Worm (Caenorhabditis elegans) whole organism, late embryonic: ENCODE data around the gene shc-2.

Experiments
- C08G9.2 ChIP-seq: sonication (generic microtip); optimal IDR thresholded peaks from 2 replicates; lab custom pipeline; 2016; ENCODE audit warnings: mild to moderate bottlenecking, missing genetic modification characterization, moderate library complexity, missing compliant biosample characterization
- C38D4.7 ChIP-seq: fragments of 200-800 bp; sonication (Bioruptor generic); optimal IDR thresholded peaks from 2 replicates; lab custom pipeline; 2018; ENCODE audit warnings: mild to moderate bottlenecking, missing genetic modification characterization, moderate library complexity, missing compliant biosample characterization
- F13H6.1 ChIP-seq: sonication (generic microtip); optimal IDR thresholded peaks from 2 replicates; lab custom pipeline; 2016; ENCODE audit warnings: missing genetic modification characterization, missing compliant biosample characterization
- K02D7.2 ChIP-seq: sonication (generic microtip); optimal IDR thresholded peaks from 2 replicates; lab custom pipeline; 2017; ENCODE audit warnings: mild to moderate bottlenecking, missing genetic modification characterization, missing compliant biosample characterization
- T23F11.4 ChIP-seq: fragments of 200-800 bp; sonication (Bioruptor generic); optimal IDR thresholded peaks from 2 replicates; lab custom pipeline; 2018; ENCODE audit warnings: mild to moderate bottlenecking, missing genetic modification characterization, missing compliant biosample characterization
- ahr-1 ChIP-seq: sonication (generic microtip); optimal IDR thresholded peaks from 2 replicates; lab custom pipeline; 2016; ENCODE audit warnings: missing genetic modification characterization, missing compliant biosample characterization
- ama-1 ChIP-seq: fragments of 150-350 bp; optimal IDR thresholded peaks from 2 replicates; lab custom pipeline; 2014
- ceh-14 ChIP-seq: sonication (generic microtip); optimal IDR thresholded peaks from 2 replicates; lab custom pipeline; 2016; ENCODE audit warnings: missing genotype, missing genetic modification characterization, missing compliant biosample characterization
- ceh-2 ChIP-seq: sonication (generic microtip); optimal IDR thresholded peaks from 2 replicates; lab custom pipeline; 2016; ENCODE audit warnings: missing genotype, missing genetic modification characterization, missing compliant biosample characterization
- ceh-22 ChIP-seq: sonication (generic microtip); optimal IDR thresholded peaks from 2 replicates; lab custom pipeline; 2017; ENCODE audit warnings: missing biosample characterization, missing genetic modification characterization
- ceh-24 ChIP-seq: sonication (generic microtip); optimal IDR thresholded peaks from 2 replicates; lab custom pipeline; 2016; ENCODE audit warnings: mild to moderate bottlenecking, missing genetic modification characterization, missing compliant biosample characterization
- ceh-30 ChIP-seq: fragments of 150-350 bp; optimal IDR thresholded peaks from 2 replicates; lab custom pipeline; 2014; ENCODE audit warnings: missing biosample characterization, missing genetic modification characterization
- ceh-31 ChIP-seq: sonication (generic microtip); optimal IDR thresholded peaks from 2 replicates; lab custom pipeline; 2016; ENCODE audit warnings: missing genetic modification characterization, missing compliant biosample characterization
- ceh-45 ChIP-seq: fragments of 200-800 bp; sonication (Bioruptor generic); IDR thresholded peaks from 2 replicates; pipeline ENCODE4 v1.3.6; 2022; ENCODE audit warnings: missing genetic modification reagents, missing genetic modification characterization, missing compliant biosample characterization
- ceh-6 ChIP-seq: fragments of 200-800 bp; sonication (Bioruptor generic); optimal IDR thresholded peaks from 2 replicates; lab custom pipeline; 2018; ENCODE audit warnings: mild to moderate bottlenecking, missing genetic modification characterization, missing compliant biosample characterization
- dmd-4 ChIP-seq: sonication (generic microtip); optimal IDR thresholded peaks from 2 replicates; lab custom pipeline; 2016; ENCODE audit warnings: borderline replicate concordance, missing genetic modification characterization, missing compliant biosample characterization
- dve-1 ChIP-seq: sonication (generic microtip); optimal IDR thresholded peaks from 2 replicates; lab custom pipeline; 2017; ENCODE audit warnings: antibody characterized with exemption, mild to moderate bottlenecking, missing genetic modification characterization, missing compliant biosample characterization
- elt-2 ChIP-seq: sonication (generic microtip); optimal IDR thresholded peaks from 2 replicates; lab custom pipeline; 2016; ENCODE audit warnings: missing genetic modification reagents, missing genetic modification characterization, missing compliant biosample characterization
- fkh-10 ChIP-seq: fragments of 150-350 bp; optimal IDR thresholded peaks from 2 replicates; lab custom pipeline; 2014; ENCODE audit warnings: missing biosample characterization, missing genetic modification reagents, missing genetic modification characterization
- fkh-6 ChIP-seq: sonication (generic microtip); optimal IDR thresholded peaks from 2 replicates; lab custom pipeline; 2016; ENCODE audit warnings: missing genetic modification characterization, missing compliant biosample characterization
- hlh-6 ChIP-seq: sonication (generic microtip); optimal IDR thresholded peaks from 2 replicates; lab custom pipeline; 2016; ENCODE audit warnings: missing genotype, missing genetic modification characterization, missing compliant biosample characterization
- lim-6 ChIP-seq: sonication (generic microtip); optimal IDR thresholded peaks from 2 replicates; lab custom pipeline; 2016; ENCODE audit warnings: missing genetic modification characterization, missing compliant biosample characterization
- lin-11 ChIP-seq: fragments of 200-800 bp; sonication (Bioruptor generic); optimal IDR thresholded peaks from 2 replicates; lab custom pipeline; 2018; ENCODE audit warnings: mild to moderate bottlenecking, missing genetic modification characterization, missing compliant biosample characterization
- nfya-1 ChIP-seq: sonication (generic microtip); optimal IDR thresholded peaks from 2 replicates; lab custom pipeline; 2017; ENCODE audit warnings: missing genetic modification characterization, mild to moderate bottlenecking, missing compliant biosample characterization, antibody characterized with exemption, moderate library complexity
- nhr-11 ChIP-seq: fragments of 150-350 bp; optimal IDR thresholded peaks from 2 replicates; lab custom pipeline; 2014; ENCODE audit warnings: missing biosample characterization, missing genetic modification characterization
- nhr-232 ChIP-seq: sonication (generic microtip); optimal IDR thresholded peaks from 2 replicates; lab custom pipeline; 2016; ENCODE audit warnings: missing genetic modification characterization, missing compliant biosample characterization
- npax-4 ChIP-seq: sonication (generic microtip); optimal IDR thresholded peaks from 2 replicates; lab custom pipeline; 2016; ENCODE audit warnings: missing genetic modification characterization, missing compliant biosample characterization
- pag-3 ChIP-seq: sonication (generic microtip); optimal IDR thresholded peaks from 2 replicates; lab custom pipeline; 2016; ENCODE audit warnings: missing compliant biosample characterization, missing genetic modification characterization, borderline replicate concordance
- pax-1 ChIP-seq: fragments of 150-350 bp; optimal IDR thresholded peaks from 2 replicates; lab custom pipeline; 2014; ENCODE audit warnings: missing biosample characterization, missing genetic modification characterization
- pha-2 ChIP-seq: sonication (generic microtip); optimal IDR thresholded peaks from 2 replicates; lab custom pipeline; 2017; ENCODE audit warnings: mild to moderate bottlenecking, missing genetic modification characterization, missing compliant biosample characterization
- pha-4 ChIP-seq: fragments of 150-350 bp; optimal IDR thresholded peaks from 2 replicates; lab custom pipeline; 2018; ENCODE audit warnings: missing biosample characterization, missing genetic modification reagents, missing genetic modification characterization
- pqm-1 ChIP-seq: sonication (generic microtip); optimal IDR thresholded peaks from 2 replicates; lab custom pipeline; 2016; ENCODE audit warnings: missing genetic modification characterization, missing compliant biosample characterization
- pros-1 ChIP-seq: fragments of 150-350 bp; optimal IDR thresholded peaks from 2 replicates; lab custom pipeline; 2014; ENCODE audit warnings: missing biosample characterization, missing genetic modification reagents, missing genetic modification characterization
- rnt-1 ChIP-seq: sonication (generic microtip); optimal IDR thresholded peaks from 2 replicates; lab custom pipeline; 2016; ENCODE audit warnings: missing genetic modification characterization, missing compliant biosample characterization
- sdc-2 ChIP-seq: sonication (generic microtip); optimal IDR thresholded peaks from 2 replicates; lab custom pipeline; 2016; ENCODE audit warnings: missing genotype, missing genetic modification characterization, missing compliant biosample characterization
- sox-2 ChIP-seq: fragments of 200-800 bp; sonication (Bioruptor generic); IDR thresholded peaks from 2 replicates; pipeline ENCODE4 v1.3.6; 2022; ENCODE audit warnings: missing genetic modification reagents, missing genetic modification characterization, missing compliant biosample characterization
- syd-9 ChIP-seq: sonication (generic microtip); optimal IDR thresholded peaks from 2 replicates; lab custom pipeline; 2016; ENCODE audit warnings: mild to moderate bottlenecking, missing genetic modification characterization, moderate library complexity, missing compliant biosample characterization
- tbx-2 ChIP-seq: sonication (generic microtip); optimal IDR thresholded peaks from 2 replicates; lab custom pipeline; 2016; ENCODE audit warnings: missing genetic modification characterization, missing compliant biosample characterization
- tbx-7 ChIP-seq: sonication (generic microtip); optimal IDR thresholded peaks from 2 replicates; lab custom pipeline; 2016; ENCODE audit warnings: missing genotype, missing genetic modification characterization, missing compliant biosample characterization
- ttx-3 ChIP-seq: sonication (generic microtip); optimal IDR thresholded peaks from 2 replicates; lab custom pipeline; 2016; ENCODE audit warnings: missing genetic modification reagents, missing genetic modification characterization, missing compliant biosample characterization
- unc-3 ChIP-seq, 2 experiments: fragments of 200-800 bp in 1 of 2; sonication (Bioruptor generic) in 1 of 2; sonication (generic microtip) in 1 of 2; conservative IDR thresholded peaks in 1 of 2; optimal IDR thresholded peaks in 1 of 2; 2 replicates each; pipeline versions ENCODE4 v1.3.6 to Lab custom; 2016 to 2022; ENCODE audit warnings: missing compliant biosample characterization in 2 of 2, missing genetic modification characterization in 2 of 2, missing genetic modification reagents in 1 of 2
- unc-42 ChIP-seq: sonication (generic microtip); optimal IDR thresholded peaks from 2 replicates; lab custom pipeline; 2016; ENCODE audit warnings: missing genotype, missing genetic modification characterization, missing compliant biosample characterization
- unc-55 ChIP-seq: sonication (generic microtip); optimal IDR thresholded peaks from 2 replicates; lab custom pipeline; 2017; ENCODE audit warnings: missing biosample characterization, missing genetic modification reagents, missing genetic modification characterization
- unc-86 ChIP-seq: sonication (generic microtip); optimal IDR thresholded peaks from 2 replicates; lab custom pipeline; 2016; ENCODE audit warnings: missing genetic modification characterization, missing compliant biosample characterization
- zip-5 ChIP-seq: sonication (generic microtip); optimal IDR thresholded peaks from 2 replicates; lab custom pipeline; 2016; ENCODE audit warnings: missing genetic modification characterization, missing compliant biosample characterization

Gene shc-2

ce11 chrII:5016977-5017585 is 48.1 kb downstream of the shc-2 start (continued):
- TF ChIP-seq unc-3 (GFP tag; conservative IDR thresholded peaks at IDR 0.05; lab: Robert Waterston, UW) (no peak), unc-3 (tag; optimal IDR thresholded peaks at IDR 0.05; lab: Kevin White, UChicago) (no peak), pros-1 (no peak), ahr-1 (tag; lab: Kevin White, UChicago) (no peak), tbx-7 (no peak), pha-4 (tag; lab: Kevin White, UChicago) (no peak), sox-2 (no peak), pha-2 (tag; lab: Kevin White, UChicago) (no peak), pax-1 (tag; lab: Kevin White, UChicago) (no peak), lin-11 (no peak), fkh-6 (tag; lab: Kevin White, UChicago) (no peak), unc-86 (tag; lab: Kevin White, UChicago) (no peak), ceh-6 (GFP tag; lab: Kevin White, UChicago) (no peak), dmd-4 (tag; lab: Kevin White, UChicago) (no peak), sdc-2 (tag; lab: Kevin White, UChicago) (no peak), elt-2 (tag; lab: Kevin White, UChicago) (no peak), ceh-14 (tag; lab: Kevin White, UChicago) (peak; percentile 31), ceh-22 (tag; lab: Kevin White, UChicago) (no peak), lim-6 (tag; lab: Kevin White, UChicago) (no peak), K02D7.2 (no peak), ceh-24 (no peak), T23F11.4 (GFP tag; lab: Kevin White, UChicago) (no peak), zip-5 (tag; lab: Kevin White, UChicago) (no peak), npax-4 (tag; lab: Kevin White, UChicago) (no peak), C38D4.7 (GFP tag; lab: Kevin White, UChicago) (no peak), pqm-1 (tag; lab: Kevin White, UChicago) (no peak), unc-42 (tag; lab: Kevin White, UChicago) (peak; percentile 80), ceh-2 (tag; lab: Kevin White, UChicago) (no peak), ceh-45 (GFP tag; lab: Robert Waterston, UW) (no peak), nhr-11 (tag; lab: Kevin White, UChicago) (no peak), dve-1 (tag; lab: Kevin White, UChicago) (no peak), fkh-10 (GFP tag; lab: Kevin White, UChicago) (no peak), pag-3 (tag; lab: Kevin White, UChicago) (no peak), unc-55 (GFP tag; lab: Kevin White, UChicago) (no peak), tbx-2 (tag; lab: Kevin White, UChicago) (peak; percentile 54), ama-1 (no peak), F13H6.1 (tag; lab: Kevin White, UChicago) (peak; percentile 25), hlh-6 (tag; lab: Kevin White, UChicago) (peak; percentile 16), C08G9.2 (tag; lab: Kevin White, UChicago) (peak; percentile 24), ttx-3 (no peak), ceh-31 (tag; lab: Kevin White, UChicago) (peak; percentile 79), nhr-232 (tag; lab: Kevin White, UChicago) (no peak)

ce11 chrII:5018578-5018977 is 49.6 kb downstream of the shc-2 start:
- TF ChIP-seq unc-42 (tag; lab: Kevin White, UChicago): no peak
- no peak for TF ChIP-seq nfya-1 (tag; lab: Kevin White, UChicago)
- TF ChIP-seq T23F11.4 (GFP tag; lab: Kevin White, UChicago): no peak
- no peak for TF ChIP-seq K02D7.2
- no peak for TF ChIP-seq dve-1 (tag; lab: Kevin White, UChicago)
- TF ChIP-seq ceh-30: no peak
- TF ChIP-seq syd-9 (tag; lab: Kevin White, UChicago): no peak
- TF ChIP-seq rnt-1: no peak
